Fruit fly (Drosophila melanogaster) whole organism, pupa: ENCODE data around the gene gro.

Experiments
- CG10348 ChIP-seq: fragments of 200-800 bp; sonication (Bioruptor generic); IDR thresholded peaks from 2 replicates; pipeline ENCODE4 v1.3.6; 2022; ENCODE audit warnings: missing biosample characterization, missing genetic modification characterization
- CG12605 ChIP-seq: fragments of 200-800 bp; sonication (Bioruptor generic); IDR thresholded peaks from 2 replicates; pipeline ENCODE4 v1.3.6; 2022; ENCODE audit warnings: missing biosample characterization, missing genetic modification characterization
- CG13204 ChIP-seq: fragments of 200-800 bp; sonication (Bioruptor generic); optimal IDR thresholded peaks from 2 replicates; lab custom pipeline; 2018; ENCODE audit warnings: missing biosample characterization, mild to moderate bottlenecking, missing genetic modification characterization, moderate library complexity
- CG14655 ChIP-seq: fragments of 200-800 bp; sonication (Bioruptor generic); optimal IDR thresholded peaks from 3 replicates; lab custom pipeline; 2017; ENCODE audit warnings: mild to moderate bottlenecking, missing biosample characterization, missing genetic modification reagents, missing genetic modification characterization
- CG15710 ChIP-seq: fragments of 200-800 bp; sonication (Bioruptor generic); optimal IDR thresholded peaks from 2 replicates; lab custom pipeline; 2018; ENCODE audit warnings: missing biosample characterization, mild to moderate bottlenecking, missing genetic modification characterization, moderate library complexity
- CG17806 ChIP-seq: fragments of 200-800 bp; sonication (Bioruptor generic); optimal IDR thresholded peaks from 2 replicates; lab custom pipeline; 2018; ENCODE audit warnings: missing biosample characterization, mild to moderate bottlenecking, missing genetic modification characterization, moderate library complexity
- CG32121 ChIP-seq: fragments of 200-800 bp; sonication (Bioruptor generic); IDR thresholded peaks from 2 replicates; pipeline ENCODE4 v1.3.6; 2022; ENCODE audit warnings: missing biosample characterization, missing genetic modification characterization
- CG34367 ChIP-seq: fragments of 200-800 bp; sonication (Bioruptor generic); optimal IDR thresholded peaks from 2 replicates; lab custom pipeline; 2018; ENCODE audit warnings: missing biosample characterization, mild to moderate bottlenecking, missing genetic modification characterization
- CG4496 ChIP-seq: fragments of 200-800 bp; sonication (Bioruptor generic); IDR thresholded peaks from 3 replicates; pipeline ENCODE4 v1.3.6; 2022; ENCODE audit warnings: missing biosample characterization, missing genetic modification characterization
- CG8159 ChIP-seq: fragments of 200-800 bp; sonication (Bioruptor generic); optimal IDR thresholded peaks from 3 replicates; lab custom pipeline; 2018; ENCODE audit warnings: missing biosample characterization, mild to moderate bottlenecking, missing genetic modification characterization, moderate library complexity
- CG8301 ChIP-seq: fragments of 200-800 bp; sonication (Bioruptor generic); optimal IDR thresholded peaks from 2 replicates; lab custom pipeline; 2018; ENCODE audit warnings: missing biosample characterization, mild to moderate bottlenecking, missing genetic modification characterization
- CG9948 ChIP-seq: fragments of 200-800 bp; sonication (Bioruptor generic); optimal IDR thresholded peaks from 2 replicates; lab custom pipeline; 2018; ENCODE audit warnings: missing biosample characterization, mild to moderate bottlenecking, missing genetic modification characterization, moderate library complexity
- D1 ChIP-seq: fragments of 200-800 bp; sonication (Bioruptor generic); optimal IDR thresholded peaks from 2 replicates; lab custom pipeline; 2018; ENCODE audit warnings: missing biosample characterization, mild to moderate bottlenecking, missing genetic modification characterization, moderate library complexity
- EcR ChIP-seq: fragments of 200-800 bp; sonication (Bioruptor generic); optimal IDR thresholded peaks from 3 replicates; lab custom pipeline; 2019; ENCODE audit warnings: missing biosample characterization, missing genetic modification characterization, mild to moderate bottlenecking, moderate library complexity, missing genetic modification reagents
- Ets98B ChIP-seq: fragments of 200-800 bp; sonication (Bioruptor generic); IDR thresholded peaks from 2 replicates; pipeline ENCODE4 v1.3.6; 2022; ENCODE audit warnings: missing biosample characterization, missing genetic modification characterization
- Pif1A ChIP-seq: fragments of 200-800 bp; sonication (Bioruptor generic); optimal IDR thresholded peaks from 3 replicates; lab custom pipeline; 2016; ENCODE audit warnings: missing biosample characterization, missing genetic modification characterization
- Pif1B ChIP-seq: fragments of 200-800 bp; sonication (Bioruptor generic); optimal IDR thresholded peaks from 3 replicates; lab custom pipeline; 2016; ENCODE audit warnings: missing biosample characterization, missing genetic modification characterization
- Snoo ChIP-seq: fragments of 200-800 bp; sonication (Bioruptor generic); optimal IDR thresholded peaks from 3 replicates; lab custom pipeline; 2017; ENCODE audit warnings: missing biosample characterization, mild to moderate bottlenecking, missing genetic modification characterization, inconsistent platforms
- fd96Ca ChIP-seq: fragments of 200-800 bp; sonication (Bioruptor generic); IDR thresholded peaks from 3 replicates; pipeline ENCODE4 v1.3.6; 2022; ENCODE audit warnings: missing biosample characterization, missing genetic modification characterization
- gl ChIP-seq: fragments of 200-800 bp; sonication (Bioruptor generic); optimal IDR thresholded peaks from 2 replicates; lab custom pipeline; 2018; ENCODE audit warnings: missing biosample characterization, mild to moderate bottlenecking, missing genetic modification characterization
- rn ChIP-seq: fragments of 200-800 bp; sonication (Bioruptor generic); IDR thresholded peaks from 2 replicates; pipeline ENCODE4 v1.3.6; 2022; ENCODE audit warnings: missing biosample characterization, missing genetic modification characterization

gro gene

DNA sequence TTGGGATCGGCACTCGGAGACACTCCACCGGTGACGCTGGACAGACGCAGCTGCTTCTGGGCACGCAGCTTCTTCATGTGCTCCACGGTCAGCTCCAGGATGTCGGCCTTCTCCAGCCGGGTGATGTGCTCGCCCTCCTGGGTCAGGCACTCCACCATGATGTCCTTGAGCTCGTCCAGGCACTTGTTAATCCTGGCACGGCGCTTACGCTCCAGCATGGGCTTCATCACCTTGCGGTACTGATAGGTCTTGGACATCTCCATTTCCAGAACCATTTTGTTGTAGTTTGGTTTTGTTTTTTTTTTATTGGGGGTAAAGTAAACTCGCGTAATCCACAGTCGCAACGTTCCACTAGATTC is 35.9 kb upstream of the gro start:
- TF ChIP-seq gl (no peak), Ets98B (no peak), CG10348 (GFP tag; lab: Robert Waterston, UW) (no peak), CG4496 (no peak), Pif1A (GFP tag; lab: Kevin White, UChicago) (no peak), D1 (no peak), CG12605 (GFP tag; lab: Robert Waterston, UW) (no peak), rn (GFP tag; lab: Robert Waterston, UW) (no peak), CG15710 (no peak), CG8159 (tag; lab: Kevin White, UChicago) (no peak), CG8301 (tag; lab: Kevin White, UChicago) (no peak), CG32121 (GFP tag; lab: Robert Waterston, UW) (no peak)

DNA sequence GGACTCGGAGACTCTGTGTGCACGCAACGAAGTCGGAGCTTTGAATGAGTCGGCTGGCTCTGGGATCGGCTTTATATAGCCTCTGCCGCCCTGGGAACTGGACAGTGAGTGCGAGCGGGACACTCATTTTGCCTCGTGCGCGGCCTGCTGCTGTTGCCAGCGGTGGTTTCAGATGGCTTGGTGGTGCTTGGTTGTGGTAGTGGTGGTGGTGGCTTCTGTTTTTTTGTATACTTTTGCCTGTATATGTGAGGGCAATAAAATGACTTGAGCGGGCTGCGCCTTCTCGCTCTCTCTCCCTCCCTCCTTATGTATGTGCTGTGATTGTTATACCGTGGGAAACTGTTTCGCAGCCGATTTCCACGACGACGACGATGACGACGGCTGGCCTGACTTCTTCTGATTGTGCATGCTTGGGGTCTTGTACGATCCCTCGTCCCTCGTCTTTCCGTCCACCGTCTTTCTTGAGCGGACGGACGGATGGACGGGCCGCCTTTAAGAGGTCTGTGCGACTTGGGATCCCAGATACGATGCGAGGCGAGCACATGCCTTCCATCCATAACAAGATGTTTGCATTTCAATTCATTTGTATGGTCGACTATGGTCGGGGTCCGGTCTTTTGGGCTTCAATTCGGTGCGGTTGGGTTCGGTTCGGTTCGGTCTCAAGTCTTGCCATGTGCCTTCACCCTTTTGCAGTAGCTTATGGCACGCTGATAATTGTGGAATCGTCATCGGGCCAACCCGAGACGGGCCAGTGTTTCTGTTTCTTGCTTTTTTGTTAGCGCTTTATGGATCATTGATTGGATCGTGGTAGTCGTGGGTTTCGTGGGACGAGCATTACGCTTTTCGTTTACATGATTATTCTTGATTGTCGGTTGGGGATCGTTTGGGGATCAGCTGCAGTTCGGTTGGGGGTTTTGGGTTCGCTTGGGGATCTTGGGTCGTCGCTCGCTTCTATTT is 35.3 kb upstream of the gro start:
- TF ChIP-seq Snoo (tag; lab: Kevin White, UChicago) (peak; percentile 37), gl (peak; percentile 60), CG15710 (peak; percentile 50), Pif1A (GFP tag; lab: Kevin White, UChicago) (peak; percentile 11), CG4496 (peak; percentile 48; the same call in 2 of the 3 replicates), CG14655 (GFP tag; lab: Kevin White, UChicago) (peak; percentile 12), CG17806 (tag; lab: Kevin White, UChicago) (peak; percentile 11), CG12605 (GFP tag; lab: Robert Waterston, UW) (peak; percentile 37), rn (GFP tag; lab: Robert Waterston, UW) (0 out of 2 replicates have a peak, but pooled peaks have one; percentile 13), CG13204 (GFP tag; lab: Kevin White, UChicago) (peak; percentile 98), fd96Ca (GFP tag; lab: Robert Waterston, UW) (peak; percentile 62; the same call in 2 of the 3 replicates), CG10348 (GFP tag; lab: Robert Waterston, UW) (no peak), EcR (GFP tag; lab: Kevin White, UChicago) (peak; percentile 94), D1 (no peak), CG8301 (tag; lab: Kevin White, UChicago) (peak; percentile 14), Ets98B (peak; percentile 39; the same call in 1 of the 2 replicates), CG32121 (GFP tag; lab: Robert Waterston, UW) (no peak), CG34367 (tag; lab: Kevin White, UChicago) (peak; percentile 35), CG8159 (tag; lab: Kevin White, UChicago) (peak; percentile 40), Pif1B (GFP tag; lab: Kevin White, UChicago) (peak; percentile 34), CG9948 (tag; lab: Kevin White, UChicago) (no peak)

DNA sequence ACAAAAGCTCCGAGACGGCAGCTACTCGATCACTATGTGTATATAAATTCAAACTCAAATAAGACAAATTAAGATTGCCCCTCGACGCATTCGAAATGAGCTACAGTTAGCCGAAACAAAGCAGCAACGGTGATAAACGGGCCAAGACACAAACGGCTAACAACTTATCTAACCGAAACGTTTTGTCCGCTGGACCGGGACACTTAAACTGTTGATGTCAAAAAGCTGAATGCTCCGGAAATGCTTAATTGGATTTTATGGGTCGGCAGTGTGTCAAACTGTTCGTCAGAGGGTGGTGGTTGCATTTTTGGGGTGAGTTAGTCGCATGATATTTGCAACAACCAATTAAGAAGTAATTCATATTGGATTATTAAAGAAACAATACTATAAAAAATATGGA is 34.2 kb upstream of the gro start:
- TF ChIP-seq Ets98B: no peak
- TF ChIP-seq Snoo (tag; lab: Kevin White, UChicago): no peak
- TF ChIP-seq CG8301 (tag; lab: Kevin White, UChicago): no peak
- TF ChIP-seq D1: no peak
- TF ChIP-seq Pif1A (GFP tag; lab: Kevin White, UChicago): no peak
- no peak for TF ChIP-seq EcR (GFP tag; lab: Kevin White, UChicago)
- TF ChIP-seq CG13204 (GFP tag; lab: Kevin White, UChicago): no peak
- no peak for TF ChIP-seq CG32121 (GFP tag; lab: Robert Waterston, UW)
- no peak for TF ChIP-seq CG34367 (tag; lab: Kevin White, UChicago)

DNA sequence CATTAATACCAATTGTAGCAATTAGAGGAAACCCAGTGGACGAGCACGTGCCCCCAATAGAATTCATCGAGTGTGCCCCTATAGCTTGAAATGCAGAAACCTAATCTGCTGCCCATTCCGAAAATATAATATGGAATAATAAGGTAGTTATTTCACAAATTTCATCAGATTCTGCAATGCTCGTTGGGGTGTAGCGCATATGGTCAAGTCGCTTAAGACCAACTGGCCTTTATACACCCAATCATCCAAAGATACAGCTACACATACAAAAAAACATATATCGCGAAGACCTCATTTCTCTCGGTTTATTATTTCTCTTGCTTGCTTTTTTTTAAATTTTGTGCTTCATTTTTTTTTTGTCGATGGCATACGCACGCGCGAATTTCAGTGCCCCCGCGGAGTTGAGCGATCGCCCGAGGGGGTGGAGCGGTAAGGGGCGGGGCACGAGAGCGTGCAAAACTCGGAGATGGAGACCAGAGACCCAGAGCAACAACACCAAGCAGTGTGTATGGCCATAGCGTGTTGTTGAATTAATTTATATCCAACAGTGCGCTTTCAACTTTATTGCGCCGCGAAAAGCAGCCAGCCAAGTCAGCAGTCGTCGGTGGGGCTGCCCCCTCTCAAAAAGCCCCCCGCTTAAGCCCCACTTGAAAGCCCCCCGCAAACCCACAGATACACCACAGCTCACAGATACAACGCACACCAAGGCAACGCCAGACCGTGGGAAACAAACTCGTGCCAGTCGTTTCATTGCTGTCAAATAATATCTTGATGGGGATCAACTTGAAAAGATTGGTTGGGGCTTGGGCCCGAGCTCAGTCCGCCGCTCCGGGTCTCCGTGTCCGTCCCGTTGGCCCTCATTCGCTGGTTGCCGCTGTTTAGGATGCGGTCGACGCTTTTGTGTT is 33.3 kb upstream of the gro start:
- peak; percentile 59 for TF ChIP-seq Pif1A (GFP tag; lab: Kevin White, UChicago)
- peak; percentile 86 for TF ChIP-seq CG4496
- TF ChIP-seq CG8301 (tag; lab: Kevin White, UChicago): peak; percentile 10
- peak; percentile 75 for TF ChIP-seq CG12605 (GFP tag; lab: Robert Waterston, UW)
- no peak for TF ChIP-seq D1
- TF ChIP-seq CG10348 (GFP tag; lab: Robert Waterston, UW): no peak
- TF ChIP-seq CG15710: peak; percentile 74
- TF ChIP-seq rn (GFP tag; lab: Robert Waterston, UW): peak; percentile 52
- TF ChIP-seq EcR (GFP tag; lab: Kevin White, UChicago): peak; percentile 93
- TF ChIP-seq Snoo (tag; lab: Kevin White, UChicago): peak; percentile 61
- peak; percentile 19 for TF ChIP-seq CG14655 (GFP tag; lab: Kevin White, UChicago)
- peak; percentile 65 for TF ChIP-seq CG17806 (tag; lab: Kevin White, UChicago)
- peak; percentile 91 for TF ChIP-seq CG13204 (GFP tag; lab: Kevin White, UChicago)
- TF ChIP-seq CG8159 (tag; lab: Kevin White, UChicago): peak; percentile 69
- peak; percentile 31 for TF ChIP-seq CG9948 (tag; lab: Kevin White, UChicago)
- TF ChIP-seq CG34367 (tag; lab: Kevin White, UChicago): peak; percentile 66
- TF ChIP-seq fd96Ca (GFP tag; lab: Robert Waterston, UW): peak; percentile 73
- TF ChIP-seq CG32121 (GFP tag; lab: Robert Waterston, UW): peak; percentile 49; the same call in 1 of the 2 replicates
- TF ChIP-seq Pif1B (GFP tag; lab: Kevin White, UChicago): peak; percentile 52
- TF ChIP-seq Ets98B: peak; percentile 76
- TF ChIP-seq gl: peak; percentile 92
